Worm (Caenorhabditis elegans) whole organism, early embryonic: ENCODE measurements around the gene hpa-1.

Source experiments
- F13C5.2 ChIP-seq: sonication (generic microtip); optimal IDR thresholded peaks from 2 replicates; lab custom pipeline; 2017; ENCODE audit warnings: mild to moderate bottlenecking, missing genetic modification characterization, inconsistent platforms, missing compliant biosample characterization
- ceh-13 ChIP-seq: fragments of 200-800 bp; sonication (Bioruptor generic); optimal IDR thresholded peaks from 2 replicates; lab custom pipeline; 2018; ENCODE audit warnings: mild to moderate bottlenecking, missing genetic modification characterization, missing compliant biosample characterization
- flt-1 ChIP-seq: fragments of 200-800 bp; sonication (Bioruptor generic); IDR thresholded peaks from 2 replicates; pipeline ENCODE4 v1.3.6; 2022; ENCODE audit warnings: missing genetic modification characterization, missing compliant biosample characterization
- hmbx-1 ChIP-seq: sonication (generic microtip); optimal IDR thresholded peaks from 2 replicates; lab custom pipeline; 2016; ENCODE audit warnings: mild to moderate bottlenecking, missing genetic modification characterization, missing compliant biosample characterization
- hmg-4 ChIP-seq: fragments of 200-800 bp; sonication (Bioruptor generic); optimal IDR thresholded peaks from 2 replicates; lab custom pipeline; 2018; ENCODE audit warnings: mild to moderate bottlenecking, missing genetic modification characterization, missing compliant biosample characterization
- hnd-1 ChIP-seq: sonication (generic microtip); optimal IDR thresholded peaks from 2 replicates; lab custom pipeline; 2016; ENCODE audit warnings: missing genetic modification characterization, missing compliant biosample characterization
- pes-1 ChIP-seq: fragments of 200-800 bp; sonication (Bioruptor generic); IDR thresholded peaks from 2 replicates; pipeline ENCODE4 v1.3.6; 2022; ENCODE audit warnings: missing genetic modification reagents, missing genetic modification characterization, missing compliant biosample characterization

DNA sequence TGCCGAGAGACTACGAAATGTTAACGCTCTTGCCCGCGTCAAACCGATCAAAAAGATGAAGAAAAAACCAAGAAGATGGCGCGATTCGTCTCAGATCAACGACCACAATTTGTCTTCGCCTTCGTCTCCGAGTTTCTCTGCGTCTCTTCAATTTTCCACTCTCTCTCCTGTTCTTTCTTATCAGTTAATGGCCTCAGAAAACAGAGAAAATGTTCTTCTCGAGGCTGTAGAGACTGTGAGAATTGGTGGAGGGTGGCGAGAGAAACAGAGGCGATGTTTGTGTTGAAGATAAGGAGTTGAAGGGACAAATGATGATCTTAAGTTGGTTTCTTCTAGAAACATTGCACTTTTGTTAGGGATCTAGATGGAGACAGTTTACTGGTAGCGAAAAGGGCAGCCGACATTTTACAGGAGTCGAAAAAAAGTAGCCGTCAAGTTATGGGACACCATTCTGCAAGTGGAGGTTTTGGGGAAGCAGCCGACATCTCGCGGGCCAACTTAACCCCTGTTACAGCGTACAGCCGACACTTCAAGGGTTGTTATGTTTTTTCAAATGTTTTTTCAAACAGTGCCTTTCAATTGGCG is 51.9 kb downstream of the hpa-1 start:
- no peak for TF ChIP-seq hmbx-1
- TF ChIP-seq pes-1 (GFP tag; lab: Robert Waterston, UW): no peak
- no peak for TF ChIP-seq ceh-13 (GFP tag; lab: Kevin White, UChicago)
- no peak for TF ChIP-seq hmg-4 (GFP tag; lab: Kevin White, UChicago)
- TF ChIP-seq F13C5.2 (tag; lab: Kevin White, UChicago): no peak
- TF ChIP-seq hnd-1: no peak
- TF ChIP-seq flt-1: no peak
